Fruit fly (Drosophila melanogaster) whole organism, embryonic: Measurements from ENCODE around the gene mTerf3.

Experiments
- CG12219 ChIP-seq: fragments of 200-800 bp; sonication (Bioruptor generic); optimal IDR thresholded peaks from 3 replicates; lab custom pipeline; 2018; ENCODE audit warnings: missing biosample characterization, mild to moderate bottlenecking, missing genetic modification characterization
- CG12236 ChIP-seq: fragments of 200-800 bp; sonication (Bioruptor generic); optimal IDR thresholded peaks from 2 replicates; lab custom pipeline; 2016; ENCODE audit warnings: missing biosample characterization, missing genetic modification characterization
- CG15479 ChIP-seq: fragments of 200-800 bp; sonication (Bioruptor generic); optimal IDR thresholded peaks from 3 replicates; lab custom pipeline; 2019; ENCODE audit warnings: missing biosample characterization, mild to moderate bottlenecking, missing genetic modification characterization, moderate library complexity
- CG16779 ChIP-seq: fragments of 200-800 bp; sonication (Bioruptor generic); IDR thresholded peaks from 2 replicates; pipeline ENCODE4 v1.3.6; 2022; ENCODE audit warnings: missing biosample characterization, missing genetic modification characterization
- CG17829 ChIP-seq: fragments of 200-800 bp; optimal IDR thresholded peaks from 2 replicates; lab custom pipeline; 2019; ENCODE audit warnings: missing biosample characterization, mild to moderate bottlenecking, missing genetic modification characterization, moderate library complexity
- CG4617 ChIP-seq: fragments of 200-800 bp; sonication (Bioruptor generic); optimal IDR thresholded peaks from 3 replicates; lab custom pipeline; 2016; ENCODE audit warnings: missing biosample characterization, missing genetic modification characterization, borderline replicate concordance
- Dll ChIP-seq: fragments of 200-800 bp; sonication (Bioruptor generic); IDR thresholded peaks from 4 replicates; pipeline ENCODE4 v1.3.6; 2022; ENCODE audit warnings: missing biosample characterization, missing genetic modification characterization; ENCODE audit not compliant: partially characterized antibody
- Poxn ChIP-seq: fragments of 200-800 bp; sonication (Bioruptor generic); IDR thresholded peaks from 2 replicates; pipeline ENCODE4 v1.3.6; 2022; ENCODE audit warnings: missing biosample characterization, missing genetic modification characterization
- dimm ChIP-seq: fragments of 200-800 bp; sonication (Bioruptor generic); IDR thresholded peaks from 2 replicates; pipeline ENCODE4 v1.3.6; 2022; ENCODE audit warnings: missing biosample characterization, missing genetic modification characterization
- hb ChIP-seq: fragments of 200-800 bp; sonication (Bioruptor generic); IDR thresholded peaks from 3 replicates; pipeline ENCODE4 v1.3.6; 2022; ENCODE audit warnings: missing biosample characterization, missing genetic modification characterization; ENCODE audit not compliant: partially characterized antibody
- pnt ChIP-seq: fragments of 200-800 bp; sonication (Bioruptor generic); optimal IDR thresholded peaks from 3 replicates; lab custom pipeline; 2016; ENCODE audit warnings: missing biosample characterization, missing genetic modification characterization
- scrt ChIP-seq: fragments of 200-800 bp; sonication (Bioruptor generic); optimal IDR thresholded peaks from 2 replicates; lab custom pipeline; 2018; ENCODE audit warnings: missing biosample characterization, mild to moderate bottlenecking, missing genetic modification characterization, moderate library complexity
- sr ChIP-seq: fragments of 200-800 bp; sonication (Bioruptor generic); IDR thresholded peaks from 3 replicates; pipeline ENCODE4 v1.3.6; 2022; ENCODE audit warnings: missing biosample characterization, missing genetic modification characterization
- usp ChIP-seq: fragments of >200 bp; optimal IDR thresholded peaks from 2 replicates; lab custom pipeline; 2017; ENCODE audit warnings: missing biosample characterization, missing genetic modification characterization

dm6 chr3L:20562649-20563048, 42.1 kb upstream of the mTerf3 start:
- TF ChIP-seq hb (GFP tag; lab: Robert Waterston, UW) = no peak
- TF ChIP-seq pnt (GFP tag; lab: Kevin White, UChicago) = no peak
- no peak for TF ChIP-seq CG15479 (GFP tag; lab: Kevin White, UChicago)
- no peak for TF ChIP-seq sr
- TF ChIP-seq scrt (GFP tag; lab: Kevin White, UChicago) = no peak
- TF ChIP-seq CG16779 (GFP tag; lab: Robert Waterston, UW) = no peak
- no peak for TF ChIP-seq Poxn (GFP tag; lab: Robert Waterston, UW)
- no peak for TF ChIP-seq Dll (GFP tag; lab: Robert Waterston, UW)
- no peak for TF ChIP-seq CG17829
- no peak for TF ChIP-seq CG4617 (GFP tag; lab: Kevin White, UChicago)
- no peak for TF ChIP-seq usp
- no peak for TF ChIP-seq dimm
- no peak for TF ChIP-seq CG12236 (GFP tag; lab: Kevin White, UChicago)
- TF ChIP-seq CG12219 (GFP tag; lab: Kevin White, UChicago) = no peak
